Worm (Caenorhabditis elegans): Measurements from ENCODE around the gene srbc-49.

DNA sequence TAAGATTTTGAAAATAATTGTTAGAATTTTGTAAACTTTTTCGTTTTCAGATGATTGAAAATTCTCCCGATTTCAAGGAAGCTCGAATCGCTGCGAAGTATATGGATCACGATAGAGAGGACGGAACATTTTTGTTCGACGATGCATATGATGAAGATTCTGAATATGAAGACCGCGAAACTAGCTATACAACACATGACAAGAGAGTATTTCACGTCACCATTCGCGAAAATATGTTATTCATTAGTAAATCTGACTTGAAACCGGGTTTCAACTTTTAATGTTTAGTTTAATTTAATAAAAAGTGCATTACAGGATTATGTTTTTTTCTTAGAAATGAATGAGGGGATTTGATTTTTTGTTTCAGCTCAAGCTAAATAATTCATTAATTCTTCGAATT lies 48.9 kb downstream of the srbc-49 start, which contains the start of gene str-57:
- TF ChIP-seq nhr-6 (tag; optimal IDR thresholded peaks at IDR 0.05) (no peak), snpc-4 (tag; optimal IDR thresholded peaks at IDR 0.05) (no peak), zag-1 (tag; optimal IDR thresholded peaks at IDR 0.05) (no peak), nhr-11 (tag; optimal IDR thresholded peaks at IDR 0.05) (no peak), elt-1 (tag; optimal IDR thresholded peaks at IDR 0.05) (no peak), unc-62 (GFP tag; optimal IDR thresholded peaks at IDR 0.05) (no peak), unc-39 (tag; optimal IDR thresholded peaks at IDR 0.05) (no peak), mdl-1 (tag; optimal IDR thresholded peaks at IDR 0.05) (no peak), nhr-10 (tag; optimal IDR thresholded peaks at IDR 0.05) (no peak), alr-1 (tag; optimal IDR thresholded peaks at IDR 0.05) (no peak), ztf-4 (tag; optimal IDR thresholded peaks at IDR 0.05) (no peak)

All from whole organism, L2 larva.